Worm (Caenorhabditis elegans): Measurements from ENCODE around the gene chil-6.

Gene chil-6

ce11 chrII:9835958-9836357 lies 21.7 kb downstream of the chil-6 start:
- TF ChIP-seq aly-1 (tag; optimal IDR thresholded peaks at IDR 0.05) (no peak), ceh-13 (GFP tag; optimal IDR thresholded peaks at IDR 0.05) (no peak), sea-1 (GFP tag; conservative IDR thresholded peaks at IDR 0.05) (no peak), hmg-4 (GFP tag; optimal IDR thresholded peaks at IDR 0.05) (no peak), F13C5.2 (tag; optimal IDR thresholded peaks at IDR 0.05) (no peak), ceh-36 (tag; optimal IDR thresholded peaks at IDR 0.05) (no peak)

- TF ChIP-seq hmbx-1 (tag; optimal IDR thresholded peaks at IDR 0.05), result no peak
- TF ChIP-seq tbx-37 (GFP tag; conservative IDR thresholded peaks at IDR 0.05), result no peak
- TF ChIP-seq pes-1 (GFP tag; IDR thresholded peaks at IDR 0.05), result no peak
- no peak for TF ChIP-seq ceh-13 (GFP tag; optimal IDR thresholded peaks at IDR 0.05)
- TF ChIP-seq B0310.2 (tag; optimal IDR thresholded peaks at IDR 0.05), result no peak
- no peak for TF ChIP-seq tra-4 (tag; optimal IDR thresholded peaks at IDR 0.05)
- TF ChIP-seq flt-1 (GFP tag; IDR thresholded peaks at IDR 0.05), result no peak
- TF ChIP-seq ama-1 (optimal IDR thresholded peaks at IDR 0.05), result no peak
- TF ChIP-seq ets-7 (tag; optimal IDR thresholded peaks at IDR 0.05), result no peak
- no peak for TF ChIP-seq aly-1 (tag; optimal IDR thresholded peaks at IDR 0.05)
- TF ChIP-seq hnd-1 (tag; optimal IDR thresholded peaks at IDR 0.05), result no peak
- no peak for TF ChIP-seq F13C5.2 (tag; optimal IDR thresholded peaks at IDR 0.05)
- TF ChIP-seq hmg-4 (GFP tag; optimal IDR thresholded peaks at IDR 0.05), result no peak
- no peak for TF ChIP-seq sea-1 (GFP tag; conservative IDR thresholded peaks at IDR 0.05)
- TF ChIP-seq ceh-36 (tag; optimal IDR thresholded peaks at IDR 0.05), result no peak
- TF ChIP-seq tbx-11 (GFP tag; IDR thresholded peaks at IDR 0.05), result no peak
- TF ChIP-seq scrt-1 (GFP tag; IDR thresholded peaks at IDR 0.05), result no peak
Observed at ce11 chrII:9834921-9835320, 22.8 kb downstream of the chil-6 start, which contains the start of gene arrd-5. Gene arrd-5, plus strand, starts transcription at chrII:9835221.

ce11 chrII:9833855-9834254 lies 23.8 kb downstream of the chil-6 start, which contains the start of gene ZK938.3:
Gene ZK938.3, minus strand, starts transcription at chrII:9833955.
- TF ChIP-seq hmg-4 (GFP tag; optimal IDR thresholded peaks at IDR 0.05) (no peak), ceh-13 (GFP tag; optimal IDR thresholded peaks at IDR 0.05) (no peak), tbx-37 (GFP tag; conservative IDR thresholded peaks at IDR 0.05) (no peak), aly-1 (tag; optimal IDR thresholded peaks at IDR 0.05) (no peak), tra-4 (tag; optimal IDR thresholded peaks at IDR 0.05) (no peak), ceh-36 (tag; optimal IDR thresholded peaks at IDR 0.05) (no peak), hnd-1 (tag; optimal IDR thresholded peaks at IDR 0.05) (no peak), tbx-11 (GFP tag; IDR thresholded peaks at IDR 0.05) (no peak), hmbx-1 (tag; optimal IDR thresholded peaks at IDR 0.05) (no peak), ets-7 (tag; optimal IDR thresholded peaks at IDR 0.05) (no peak), F13C5.2 (tag; optimal IDR thresholded peaks at IDR 0.05) (no peak), sea-1 (GFP tag; conservative IDR thresholded peaks at IDR 0.05) (no peak), scrt-1 (GFP tag; IDR thresholded peaks at IDR 0.05) (no peak), B0310.2 (tag; optimal IDR thresholded peaks at IDR 0.05) (no peak), ama-1 (optimal IDR thresholded peaks at IDR 0.05) (no peak)

- TF ChIP-seq scrt-1 (GFP tag; IDR thresholded peaks at IDR 0.05), result no peak
- no peak for TF ChIP-seq pes-1 (GFP tag; IDR thresholded peaks at IDR 0.05)
- TF ChIP-seq B0310.2 (tag; optimal IDR thresholded peaks at IDR 0.05), result no peak
- TF ChIP-seq hmbx-1 (tag; optimal IDR thresholded peaks at IDR 0.05), result no peak
- TF ChIP-seq flt-1 (GFP tag; IDR thresholded peaks at IDR 0.05), result no peak
Observed at ce11 chrII:9831033-9831432, 26.7 kb downstream of the chil-6 start, which contains the start of gene ZK938.12. Gene ZK938.12, plus strand, starts transcription at chrII:9831333.

ce11 chrII:9829108-9829507 lies 28.6 kb downstream of the chil-6 start, which contains the start of gene ZK938.1:
Gene ZK938.1, plus strand, starts transcription at chrII:9829408.
- no peak for TF ChIP-seq F13C5.2 (tag; optimal IDR thresholded peaks at IDR 0.05)
- no peak for TF ChIP-seq tbx-37 (GFP tag; conservative IDR thresholded peaks at IDR 0.05)
- TF ChIP-seq B0310.2 (tag; optimal IDR thresholded peaks at IDR 0.05), result no peak
- no peak for TF ChIP-seq tra-4 (tag; optimal IDR thresholded peaks at IDR 0.05)
- no peak for TF ChIP-seq hnd-1 (tag; optimal IDR thresholded peaks at IDR 0.05)
- no peak for TF ChIP-seq ceh-13 (GFP tag; optimal IDR thresholded peaks at IDR 0.05)
- TF ChIP-seq scrt-1 (GFP tag; IDR thresholded peaks at IDR 0.05), result no peak
- no peak for TF ChIP-seq tbx-11 (GFP tag; IDR thresholded peaks at IDR 0.05)
- TF ChIP-seq hmg-4 (GFP tag; optimal IDR thresholded peaks at IDR 0.05), result no peak
- TF ChIP-seq ets-7 (tag; optimal IDR thresholded peaks at IDR 0.05), result no peak
- TF ChIP-seq sea-1 (GFP tag; conservative IDR thresholded peaks at IDR 0.05), result no peak
- no peak for TF ChIP-seq ama-1 (optimal IDR thresholded peaks at IDR 0.05)
- no peak for TF ChIP-seq ceh-36 (tag; optimal IDR thresholded peaks at IDR 0.05)
- no peak for TF ChIP-seq flt-1 (GFP tag; IDR thresholded peaks at IDR 0.05)
- no peak for TF ChIP-seq aly-1 (tag; optimal IDR thresholded peaks at IDR 0.05)
- no peak for TF ChIP-seq hmbx-1 (tag; optimal IDR thresholded peaks at IDR 0.05)
- TF ChIP-seq pes-1 (GFP tag; IDR thresholded peaks at IDR 0.05), result no peak

- TF ChIP-seq pes-1 (GFP tag; IDR thresholded peaks at IDR 0.05) (no peak), hmbx-1 (tag; optimal IDR thresholded peaks at IDR 0.05) (no peak), hmg-4 (GFP tag; optimal IDR thresholded peaks at IDR 0.05) (no peak), F13C5.2 (tag; optimal IDR thresholded peaks at IDR 0.05) (no peak), tbx-11 (GFP tag; IDR thresholded peaks at IDR 0.05) (no peak), hnd-1 (tag; optimal IDR thresholded peaks at IDR 0.05) (no peak), tra-4 (tag; optimal IDR thresholded peaks at IDR 0.05) (no peak), B0310.2 (tag; optimal IDR thresholded peaks at IDR 0.05) (no peak), sea-1 (GFP tag; conservative IDR thresholded peaks at IDR 0.05) (no peak), ets-7 (tag; optimal IDR thresholded peaks at IDR 0.05) (no peak), ama-1 (optimal IDR thresholded peaks at IDR 0.05) (no peak), flt-1 (GFP tag; IDR thresholded peaks at IDR 0.05) (no peak), aly-1 (tag; optimal IDR thresholded peaks at IDR 0.05) (no peak), tbx-37 (GFP tag; conservative IDR thresholded peaks at IDR 0.05) (no peak), scrt-1 (GFP tag; IDR thresholded peaks at IDR 0.05) (no peak), ceh-13 (GFP tag; optimal IDR thresholded peaks at IDR 0.05) (no peak), ceh-36 (tag; optimal IDR thresholded peaks at IDR 0.05) (no peak)
Observed at ce11 chrII:9828502-9828901, 29.2 kb downstream of the chil-6 start.

- TF ChIP-seq tra-4 (tag; optimal IDR thresholded peaks at IDR 0.05) (no peak), F13C5.2 (tag; optimal IDR thresholded peaks at IDR 0.05) (no peak), hnd-1 (tag; optimal IDR thresholded peaks at IDR 0.05) (no peak), scrt-1 (GFP tag; IDR thresholded peaks at IDR 0.05) (no peak), tbx-37 (GFP tag; conservative IDR thresholded peaks at IDR 0.05) (no peak), tbx-11 (GFP tag; IDR thresholded peaks at IDR 0.05) (no peak), ceh-13 (GFP tag; optimal IDR thresholded peaks at IDR 0.05) (no peak), ama-1 (optimal IDR thresholded peaks at IDR 0.05) (no peak), hmbx-1 (tag; optimal IDR thresholded peaks at IDR 0.05) (no peak), flt-1 (GFP tag; IDR thresholded peaks at IDR 0.05) (no peak)
Observed at ce11 chrII:9827852-9828251, 29.8 kb downstream of the chil-6 start, which contains the start of gene eyg-1. Gene eyg-1, minus strand, starts transcription at chrII:9827952.
